Worm (Caenorhabditis elegans) whole organism, L4 larva: Measurements from ENCODE around the gene ccch-1.

ENCODE experiments used
- aha-1 ChIP-seq: fragments of 150-350 bp; peaks from one replicate; lab custom pipeline; 2014; ENCODE audit warnings: missing biosample characterization, missing genetic modification characterization
- aly-2 ChIP-seq: sonication (generic microtip); optimal IDR thresholded peaks from 2 replicates; lab custom pipeline; 2018; ENCODE audit warnings: missing biosample characterization, missing genetic modification characterization
- dmd-8 ChIP-seq: fragments of 200-800 bp; sonication (Bioruptor generic); IDR thresholded peaks from 2 replicates; pipeline ENCODE4 v1.3.6; 2022; ENCODE audit warnings: missing genetic modification characterization, missing compliant biosample characterization
- fos-1 ChIP-seq: fragments of 150-350 bp; optimal IDR thresholded peaks from 2 replicates; lab custom pipeline; 2014; ENCODE audit warnings: missing biosample characterization, missing genetic modification characterization
- jun-1 ChIP-seq: fragments of 150-350 bp; optimal IDR thresholded peaks from 2 replicates; lab custom pipeline; 2014; ENCODE audit warnings: missing biosample characterization, missing genetic modification reagents, missing genetic modification characterization
- nhr-237 ChIP-seq: sonication (generic microtip); optimal IDR thresholded peaks from 2 replicates; lab custom pipeline; 2017; ENCODE audit warnings: missing biosample characterization, missing genetic modification characterization
- nhr-76 ChIP-seq: fragments of 150-350 bp; optimal IDR thresholded peaks from 2 replicates; lab custom pipeline; 2014; ENCODE audit warnings: missing biosample characterization, missing genetic modification characterization
- spr-1 ChIP-seq: sonication (generic microtip); optimal IDR thresholded peaks from 2 replicates; lab custom pipeline; 2016; ENCODE audit warnings: mild to moderate bottlenecking, missing genetic modification characterization, missing compliant biosample characterization
- spr-3 ChIP-seq: fragments of 200-800 bp; sonication (Bioruptor generic); optimal IDR thresholded peaks from 2 replicates; lab custom pipeline; 2018; ENCODE audit warnings: mild to moderate bottlenecking, missing genetic modification characterization, missing compliant biosample characterization
- unc-39 ChIP-seq: sonication (generic microtip); optimal IDR thresholded peaks from 2 replicates; lab custom pipeline; 2017; ENCODE audit warnings: missing biosample characterization, missing genetic modification characterization
- unc-62 ChIP-seq, 3 experiments: fragments of 150-350 bp in 1 of 3; sonication (generic microtip); optimal IDR thresholded peaks in 2 of 3; peaks in 1 of 3; 1 replicate in 1 of 3; 2 replicates in 2 of 3; lab custom pipeline; 2014 to 2017; ENCODE audit warnings: missing biosample characterization in 3 of 3, missing genetic modification characterization in 3 of 3, missing genetic modification reagents in 3 of 3, missing genotype in 1 of 3
- zag-1 ChIP-seq: fragments of 150-350 bp; optimal IDR thresholded peaks from 2 replicates; lab custom pipeline; 2014; ENCODE audit warnings: missing biosample characterization, missing genetic modification characterization

DNA sequence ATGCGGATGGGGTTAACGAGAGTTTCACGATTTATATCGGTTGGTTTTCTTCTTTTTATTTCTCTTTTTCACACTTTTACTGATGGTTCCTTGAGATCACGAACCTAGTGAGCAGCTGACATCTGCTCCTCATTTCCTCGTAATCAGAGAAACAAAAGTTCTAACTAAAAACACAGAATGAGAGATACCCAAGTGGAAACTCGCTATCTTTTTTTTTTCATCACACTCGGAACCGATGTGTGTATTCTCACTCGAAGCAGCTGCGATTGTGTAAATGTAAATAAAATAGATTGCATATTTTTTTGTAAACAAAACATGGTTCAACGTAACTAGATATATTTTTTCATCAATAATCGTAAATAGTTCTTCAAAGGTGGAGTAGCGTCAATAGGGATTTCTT lies 21.3 kb upstream of the ccch-1 start:
- TF ChIP-seq dmd-8 (GFP tag; lab: Robert Waterston, UW) (no peak), unc-39 (tag; lab: Kevin White, UChicago) (no peak), nhr-237 (tag; lab: Kevin White, UChicago) (no peak), jun-1 (tag; lab: Kevin White, UChicago) (no peak), aly-2 (no peak), aha-1 (tag; lab: Kevin White, UChicago) (no peak), nhr-76 (tag; lab: Kevin White, UChicago) (no peak), spr-3 (GFP tag; lab: Kevin White, UChicago) (no peak), zag-1 (tag; lab: Kevin White, UChicago) (no peak), fos-1 (tag; lab: Kevin White, UChicago) (no peak), spr-1 (tag; lab: Kevin White, UChicago) (no peak), unc-62 (GFP tag; optimal IDR thresholded peaks at IDR 0.05 in 1 of 2; lab: Kevin White, UChicago) (no peak), unc-62 (tag; optimal IDR thresholded peaks at IDR 0.05; lab: Kevin White, UChicago) (no peak)
